Worm (Caenorhabditis elegans): ENCODE data around the gene Y47D3A.34.
A peak's percentile ranks its signal among the peaks of the same experiment; 100 is the strongest.

Y47D3A.34 gene

ce11 chrIII:11269206-11269605 is 34.5 kb upstream of the Y47D3A.34 start:
- TF ChIP-seq mls-2 (tag; optimal IDR thresholded peaks at IDR 0.05), result no peak
- no peak for TF ChIP-seq snpc-4 (tag; optimal IDR thresholded peaks at IDR 0.05)
- TF ChIP-seq lin-13 (tag; optimal IDR thresholded peaks at IDR 0.05), result no peak
- no peak for TF ChIP-seq nhr-76 (tag; optimal IDR thresholded peaks at IDR 0.05)
- TF ChIP-seq flh-1 (GFP tag; optimal IDR thresholded peaks at IDR 0.05), result no peak
- no peak for TF ChIP-seq sptf-1 (tag; optimal IDR thresholded peaks at IDR 0.05)
- no peak for TF ChIP-seq ceh-83 (GFP tag; optimal IDR thresholded peaks at IDR 0.05)
- no peak for TF ChIP-seq lin-32 (GFP tag; optimal IDR thresholded peaks at IDR 0.05)
- TF ChIP-seq ces-1 (GFP tag; optimal IDR thresholded peaks at IDR 0.05), result no peak
- TF ChIP-seq ztf-11 (tag; optimal IDR thresholded peaks at IDR 0.05), result no peak
- TF ChIP-seq cnd-1 (tag; optimal IDR thresholded peaks at IDR 0.05), result no peak
- TF ChIP-seq bed-3 (GFP tag; optimal IDR thresholded peaks at IDR 0.05), result no peak
- no peak for TF ChIP-seq hlh-1 (tag; optimal IDR thresholded peaks at IDR 0.05)
- no peak for TF ChIP-seq mab-5 (tag; optimal IDR thresholded peaks at IDR 0.05)
- TF ChIP-seq mep-1 (tag; optimal IDR thresholded peaks at IDR 0.05), result no peak
- no peak for TF ChIP-seq elt-1 (tag; optimal IDR thresholded peaks at IDR 0.05; ENCODE audit: borderline replicate concordance, insufficient read depth)

ce11 chrIII:11268532-11268931 is 33.9 kb upstream of the Y47D3A.34 start:
- TF ChIP-seq snpc-4 (tag; optimal IDR thresholded peaks at IDR 0.05) (no peak), elt-1 (tag; optimal IDR thresholded peaks at IDR 0.05; ENCODE audit: borderline replicate concordance, insufficient read depth) (no peak), sptf-1 (tag; optimal IDR thresholded peaks at IDR 0.05) (no peak), drap-1 (GFP tag; optimal IDR thresholded peaks at IDR 0.05) (no peak), lin-13 (tag; optimal IDR thresholded peaks at IDR 0.05) (no peak), elt-3 (tag; optimal IDR thresholded peaks at IDR 0.05) (no peak), ceh-39 (tag; optimal IDR thresholded peaks at IDR 0.05) (no peak), ceh-83 (GFP tag; optimal IDR thresholded peaks at IDR 0.05) (no peak), ces-1 (GFP tag; optimal IDR thresholded peaks at IDR 0.05) (no peak), ztf-11 (tag; optimal IDR thresholded peaks at IDR 0.05) (no peak), unc-120 (tag; optimal IDR thresholded peaks at IDR 0.05; ENCODE audit: poor library complexity, severe bottlenecking) (no peak), ceh-43 (GFP tag; optimal IDR thresholded peaks at IDR 0.05) (no peak), cnd-1 (tag; optimal IDR thresholded peaks at IDR 0.05) (no peak), sem-2 (GFP tag; optimal IDR thresholded peaks at IDR 0.05) (no peak), mls-2 (tag; optimal IDR thresholded peaks at IDR 0.05) (no peak), tbx-8 (GFP tag; optimal IDR thresholded peaks at IDR 0.05) (no peak), pha-4 (tag; optimal IDR thresholded peaks at IDR 0.05) (no peak)

DNA sequence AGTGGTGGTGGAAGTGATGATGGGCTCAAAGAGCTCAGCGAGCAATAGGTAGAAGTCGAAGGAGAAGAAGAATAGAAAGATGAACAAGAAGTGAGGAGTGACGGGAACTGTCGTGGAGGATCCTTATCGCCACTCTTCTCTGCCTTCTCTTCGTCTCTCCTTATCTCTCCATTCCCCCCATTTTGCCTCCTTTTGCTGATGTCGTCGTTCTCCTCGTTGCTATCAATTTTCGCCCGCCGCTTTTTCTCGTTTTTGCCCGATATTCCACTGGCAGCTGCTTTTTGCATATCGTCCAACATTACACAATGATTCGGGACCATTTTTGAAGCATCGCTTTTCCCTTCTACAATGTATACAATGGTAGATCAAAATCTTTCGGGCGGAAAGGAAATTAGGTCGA is 32.7 kb upstream of the Y47D3A.34 start:
- TF ChIP-seq pha-4 (tag; optimal IDR thresholded peaks at IDR 0.05) (no peak), elt-1 (tag; optimal IDR thresholded peaks at IDR 0.05; ENCODE audit: borderline replicate concordance, insufficient read depth) (peak; percentile 80), nhr-2 (tag; optimal IDR thresholded peaks at IDR 0.05) (no peak)

DNA sequence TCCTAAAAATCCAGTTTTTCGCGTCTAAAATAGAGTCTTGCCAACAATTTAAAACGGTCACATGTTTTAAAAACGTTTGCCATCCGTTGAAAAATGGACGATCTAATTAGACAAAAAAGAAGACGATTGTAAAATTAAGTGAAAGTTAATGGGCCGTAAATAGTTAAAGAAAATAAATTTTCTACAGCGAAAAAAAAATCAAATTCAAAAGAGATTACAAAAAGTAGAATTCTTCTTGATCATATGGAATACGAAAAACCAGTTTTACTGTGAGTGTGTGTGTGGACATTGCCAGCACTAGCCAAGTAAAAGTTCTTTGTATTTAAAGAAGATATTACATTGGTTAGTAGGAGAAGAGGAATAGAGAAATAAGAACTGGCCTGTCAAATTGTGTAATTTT is 27.4 kb upstream of the Y47D3A.34 start:
- TF ChIP-seq elt-3 (tag; optimal IDR thresholded peaks at IDR 0.05) (no peak), ceh-83 (GFP tag; optimal IDR thresholded peaks at IDR 0.05) (no peak), nhr-76 (tag; optimal IDR thresholded peaks at IDR 0.05) (no peak), flh-1 (GFP tag; optimal IDR thresholded peaks at IDR 0.05) (no peak), zip-8 (tag; optimal IDR thresholded peaks at IDR 0.05) (no peak), nhr-237 (tag; optimal IDR thresholded peaks at IDR 0.05) (no peak), lsy-2 (tag; optimal IDR thresholded peaks at IDR 0.05) (no peak), nhr-28 (tag; optimal IDR thresholded peaks at IDR 0.05) (no peak), ham-2 (GFP tag; optimal IDR thresholded peaks at IDR 0.05) (no peak), lin-13 (tag; optimal IDR thresholded peaks at IDR 0.05) (no peak), mls-2 (tag; optimal IDR thresholded peaks at IDR 0.05) (no peak), M03D4.4 (tag; optimal IDR thresholded peaks at IDR 0.05) (no peak), nhr-2 (tag; optimal IDR thresholded peaks at IDR 0.05) (no peak), mab-5 (tag; optimal IDR thresholded peaks at IDR 0.05) (no peak)

- TF ChIP-seq sptf-1 (tag; optimal IDR thresholded peaks at IDR 0.05) (no peak), ham-2 (GFP tag; optimal IDR thresholded peaks at IDR 0.05) (no peak), pha-4 (tag; optimal IDR thresholded peaks at IDR 0.05) (no peak), tbx-8 (GFP tag; optimal IDR thresholded peaks at IDR 0.05) (no peak), mep-1 (tag; optimal IDR thresholded peaks at IDR 0.05) (no peak), blmp-1 (tag; optimal IDR thresholded peaks at IDR 0.05) (no peak), zip-8 (tag; optimal IDR thresholded peaks at IDR 0.05) (no peak), nhr-76 (tag; optimal IDR thresholded peaks at IDR 0.05) (no peak), mls-2 (tag; optimal IDR thresholded peaks at IDR 0.05) (no peak), ceh-43 (GFP tag; optimal IDR thresholded peaks at IDR 0.05) (no peak)
Measured at ce11 chrIII:11255072-11255471, 20.4 kb upstream of the Y47D3A.34 start.
